Worm (Caenorhabditis elegans): ENCODE data around the gene F44E7.5.
A peak's percentile ranks its signal among the peaks of the same experiment; 100 is the strongest.

F44E7.5 gene

ce11 chrV:5799373-5799772 lies 18.7 kb upstream of the F44E7.5 start, which contains the start of gene cyn-17:
Gene cyn-17, plus strand, starts transcription at chrV:5799673.
- TF ChIP-seq ztf-29 (GFP tag; IDR thresholded peaks at IDR 0.05), result no peak
- TF ChIP-seq tab-1 (GFP tag; IDR thresholded peaks at IDR 0.05), result no peak
- no peak for TF ChIP-seq flt-1 (GFP tag; IDR thresholded peaks at IDR 0.05)
- TF ChIP-seq T22C8.4 (GFP tag; IDR thresholded peaks at IDR 0.05), result no peak
- TF ChIP-seq klf-2 (GFP tag; conservative IDR thresholded peaks at IDR 0.05), result no peak
- no peak for TF ChIP-seq ref-1 (GFP tag; conservative IDR thresholded peaks at IDR 0.05)

ce11 chrV:5798132-5798531 lies 17.4 kb upstream of the F44E7.5 start, which contains the start of gene nstp-3:
Gene nstp-3, minus strand, starts transcription at chrV:5798232.
- TF ChIP-seq med-1 (GFP tag; optimal IDR thresholded peaks at IDR 0.05; ENCODE audit: insufficient read depth) (no peak), flt-1 (GFP tag; IDR thresholded peaks at IDR 0.05) (no peak), ztf-23 (GFP tag; IDR thresholded peaks at IDR 0.05) (no peak)

DNA sequence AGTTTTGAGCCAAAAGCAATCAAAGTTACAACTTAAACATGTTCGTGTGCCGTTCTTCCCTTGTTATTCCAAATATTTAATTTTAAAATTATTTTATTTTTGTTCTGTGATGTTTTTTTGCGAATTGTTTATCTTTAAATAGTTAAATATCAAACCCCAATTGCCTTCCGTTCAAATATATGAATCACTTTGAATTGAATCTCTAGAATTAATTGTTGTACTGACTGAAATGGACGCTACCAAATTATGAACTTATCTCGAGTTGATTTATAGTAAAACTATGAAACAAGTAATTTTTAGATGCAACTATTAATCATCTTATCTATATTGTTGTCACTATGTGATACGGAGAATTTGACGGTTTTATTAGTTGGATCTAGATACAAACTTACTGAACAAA lies 11.3 kb upstream of the F44E7.5 start, which contains the start of gene ZC250.2:
ZC250.2 (plus strand) TSS at position 301 of the 400 bp plus-strand sequence.
- TF ChIP-seq T22C8.4 (GFP tag; IDR thresholded peaks at IDR 0.05) (no peak), tab-1 (GFP tag; IDR thresholded peaks at IDR 0.05) (no peak), ref-1 (GFP tag; conservative IDR thresholded peaks at IDR 0.05) (no peak), klf-2 (GFP tag; conservative IDR thresholded peaks at IDR 0.05) (no peak), cog-1 (tag; optimal IDR thresholded peaks at IDR 0.05) (no peak), flt-1 (GFP tag; IDR thresholded peaks at IDR 0.05) (no peak)

ce11 chrV:5790497-5791280 lies 10.0 kb upstream of the F44E7.5 start, which contains the start of the genes nhr-142 and F44E7.9:
Gene nhr-142, minus strand, starts transcription at chrV:5790553.
Gene F44E7.9, plus strand, starts transcription at chrV:5791230.
- peak; percentile 33 for TF ChIP-seq cog-1 (tag; optimal IDR thresholded peaks at IDR 0.05)
- no peak for TF ChIP-seq ztf-29 (GFP tag; IDR thresholded peaks at IDR 0.05)
- peak; percentile 79 for TF ChIP-seq ztf-23 (GFP tag; IDR thresholded peaks at IDR 0.05)

- TF ChIP-seq tab-1 (GFP tag; IDR thresholded peaks at IDR 0.05) (no peak), ztf-29 (GFP tag; IDR thresholded peaks at IDR 0.05) (no peak), med-1 (GFP tag; optimal IDR thresholded peaks at IDR 0.05; ENCODE audit: insufficient read depth) (no peak), flt-1 (GFP tag; IDR thresholded peaks at IDR 0.05) (no peak), cog-1 (tag; optimal IDR thresholded peaks at IDR 0.05) (no peak), ztf-23 (GFP tag; IDR thresholded peaks at IDR 0.05) (no peak), klf-2 (GFP tag; conservative IDR thresholded peaks at IDR 0.05) (no peak)
These were observed 7.9 kb upstream of the F44E7.5 start for ce11 chrV:5788650-5789049.

DNA sequence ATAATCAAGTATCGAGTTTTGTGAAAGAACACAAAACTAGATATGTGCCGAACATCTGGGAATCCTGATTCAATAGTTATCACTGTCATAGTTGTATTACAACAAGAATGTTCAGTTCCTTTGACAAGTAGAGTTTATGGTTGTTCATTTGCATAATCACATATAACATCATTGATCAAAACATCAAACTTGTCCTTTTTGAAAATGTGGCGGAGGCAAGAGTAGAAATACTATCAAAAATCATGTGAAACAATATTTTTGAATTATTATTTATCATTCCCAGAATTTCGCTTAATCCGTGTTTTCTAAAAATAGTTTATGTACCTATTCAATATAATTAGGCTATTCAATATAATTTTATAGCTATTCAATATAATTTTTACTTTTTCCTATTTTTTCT lies 4.7 kb upstream of the F44E7.5 start, which contains the start of gene F44E7.7:
F44E7.7 (minus strand) TSS at position 101 of the 400 bp plus-strand sequence.
- TF ChIP-seq klf-2 (GFP tag; conservative IDR thresholded peaks at IDR 0.05), result no peak
- TF ChIP-seq T22C8.4 (GFP tag; IDR thresholded peaks at IDR 0.05), result no peak
- TF ChIP-seq ztf-29 (GFP tag; IDR thresholded peaks at IDR 0.05), result no peak
- no peak for TF ChIP-seq cog-1 (tag; optimal IDR thresholded peaks at IDR 0.05)
- no peak for TF ChIP-seq ref-1 (GFP tag; conservative IDR thresholded peaks at IDR 0.05)
- no peak for TF ChIP-seq med-1 (GFP tag; optimal IDR thresholded peaks at IDR 0.05; ENCODE audit: insufficient read depth)
- no peak for TF ChIP-seq flt-1 (GFP tag; IDR thresholded peaks at IDR 0.05)
- no peak for TF ChIP-seq tab-1 (GFP tag; IDR thresholded peaks at IDR 0.05)
- TF ChIP-seq ztf-23 (GFP tag; IDR thresholded peaks at IDR 0.05), result no peak

- TF ChIP-seq flt-1 (GFP tag; IDR thresholded peaks at IDR 0.05) (no peak), cog-1 (tag; optimal IDR thresholded peaks at IDR 0.05) (no peak), ztf-23 (GFP tag; IDR thresholded peaks at IDR 0.05) (no peak), med-1 (GFP tag; optimal IDR thresholded peaks at IDR 0.05; ENCODE audit: insufficient read depth) (no peak), klf-2 (GFP tag; conservative IDR thresholded peaks at IDR 0.05) (no peak), tab-1 (GFP tag; IDR thresholded peaks at IDR 0.05) (no peak), ref-1 (GFP tag; conservative IDR thresholded peaks at IDR 0.05) (no peak), T22C8.4 (GFP tag; IDR thresholded peaks at IDR 0.05) (no peak), ztf-29 (GFP tag; IDR thresholded peaks at IDR 0.05) (no peak)
These were observed 2.0 kb upstream of the F44E7.5 start, which contains the start of gene fbxa-183 for ce11 chrV:5782687-5783086. Gene fbxa-183, minus strand, starts transcription at chrV:5782787.

- TF ChIP-seq med-1 (GFP tag; optimal IDR thresholded peaks at IDR 0.05; ENCODE audit: insufficient read depth), result no peak
- peak; percentile 34; the same call in 1 of the 2 replicates for TF ChIP-seq ztf-23 (GFP tag; IDR thresholded peaks at IDR 0.05)
- TF ChIP-seq cog-1 (tag; optimal IDR thresholded peaks at IDR 0.05), result no peak
These were observed 738 bp downstream of the F44E7.5 start for ce11 chrV:5779984-5780383.

DNA sequence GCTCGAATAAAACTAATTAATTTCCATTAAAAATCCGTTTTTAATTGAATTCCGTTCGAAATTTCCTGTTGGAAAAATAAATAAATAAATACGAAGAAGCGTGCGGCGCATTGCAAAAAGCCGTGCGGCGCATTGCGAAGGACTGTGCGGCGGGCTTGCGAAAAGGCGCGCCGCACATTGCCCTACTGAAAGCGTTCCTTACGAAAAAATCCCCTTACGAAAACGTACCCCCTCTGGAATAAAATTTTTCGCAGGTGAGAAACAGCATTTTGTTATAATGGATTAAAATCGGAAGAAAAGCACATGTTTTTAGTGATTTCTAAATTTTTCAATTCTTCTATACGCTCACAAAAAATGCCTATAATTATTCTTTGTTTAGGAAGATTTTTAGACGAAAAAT lies 2.5 kb downstream of the F44E7.5 start:
- TF ChIP-seq T22C8.4 (GFP tag; IDR thresholded peaks at IDR 0.05) (peak; percentile 35; the same call in 1 of the 2 replicates), ztf-23 (GFP tag; IDR thresholded peaks at IDR 0.05) (peak; percentile 74), klf-2 (GFP tag; conservative IDR thresholded peaks at IDR 0.05) (peak; percentile 64), tab-1 (GFP tag; IDR thresholded peaks at IDR 0.05) (peak; percentile 67; the same call in 1 of the 2 replicates), flt-1 (GFP tag; IDR thresholded peaks at IDR 0.05) (peak; percentile 59; the same call in 1 of the 2 replicates)

- peak; percentile 88 for TF ChIP-seq tab-1 (GFP tag; IDR thresholded peaks at IDR 0.05)
- peak; percentile 62 for TF ChIP-seq T22C8.4 (GFP tag; IDR thresholded peaks at IDR 0.05)
- TF ChIP-seq flt-1 (GFP tag; IDR thresholded peaks at IDR 0.05), result peak; percentile 92
- TF ChIP-seq ref-1 (GFP tag; conservative IDR thresholded peaks at IDR 0.05), result peak; percentile 67
- peak; percentile 82 for TF ChIP-seq klf-2 (GFP tag; conservative IDR thresholded peaks at IDR 0.05)
- TF ChIP-seq ztf-23 (GFP tag; IDR thresholded peaks at IDR 0.05), result peak; percentile 93
- peak; percentile 73 for TF ChIP-seq ztf-29 (GFP tag; IDR thresholded peaks at IDR 0.05)
These were observed 3.8 kb downstream of the F44E7.5 start, which contains the start of gene F44E7.4 for ce11 chrV:5776941-5777340. Gene F44E7.4, minus strand, starts transcription at chrV:5776953.

Data from whole organism, midembryonic.